Worm (Caenorhabditis elegans) whole organism, L3 larva: ENCODE data around the gene sel-1.
A peak's percentile ranks its signal among the peaks of the same experiment; 100 is the strongest.

Experiments
- ama-1 ChIP-seq: fragments of 150-350 bp; optimal IDR thresholded peaks from 2 replicates; lab custom pipeline; 2018
- ceh-82 ChIP-seq: fragments of 150-350 bp; optimal IDR thresholded peaks from 2 replicates; lab custom pipeline; 2014; ENCODE audit warnings: missing biosample characterization, missing genetic modification characterization
- fkh-10 ChIP-seq: sonication (generic microtip); optimal IDR thresholded peaks from 2 replicates; lab custom pipeline; 2017; ENCODE audit warnings: missing biosample characterization, missing genetic modification reagents, missing genetic modification characterization
- jun-1 ChIP-seq: fragments of 150-350 bp; optimal IDR thresholded peaks from 2 replicates; lab custom pipeline; 2014; ENCODE audit warnings: missing biosample characterization, missing genetic modification reagents, missing genetic modification characterization
- mdl-1 ChIP-seq: fragments of 150-350 bp; optimal IDR thresholded peaks from 2 replicates; lab custom pipeline; 2014; ENCODE audit warnings: missing biosample characterization, missing genetic modification characterization
- nhr-11 ChIP-seq: fragments of 150-350 bp; optimal IDR thresholded peaks from 2 replicates; lab custom pipeline; 2014; ENCODE audit warnings: missing biosample characterization, missing genetic modification characterization
- nhr-28 ChIP-seq: fragments of 150-350 bp; optimal IDR thresholded peaks from 2 replicates; lab custom pipeline; 2014; ENCODE audit warnings: missing biosample characterization, missing genetic modification characterization
- ztf-11 ChIP-seq: fragments of 150-350 bp; optimal IDR thresholded peaks from 2 replicates; lab custom pipeline; 2014; ENCODE audit warnings: missing biosample characterization, missing genetic modification characterization

DNA sequence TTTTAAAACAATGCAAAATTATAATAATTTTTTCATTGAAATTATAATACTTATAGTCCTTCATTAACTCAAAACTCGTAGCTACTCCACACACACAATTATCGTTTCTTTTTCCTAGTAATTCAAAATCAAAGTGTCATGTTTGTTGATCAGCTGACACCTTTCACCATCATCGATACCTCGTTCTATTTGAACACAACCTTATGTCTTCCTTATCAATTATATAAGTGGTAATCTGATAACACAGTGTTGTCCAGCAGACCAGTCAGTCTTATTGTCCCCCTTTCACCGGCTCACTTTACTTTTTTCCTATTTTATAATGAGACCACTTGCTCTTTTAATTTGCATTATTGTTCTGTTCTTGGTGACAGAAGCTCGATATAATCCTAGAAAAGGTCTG, 47.8 kb upstream of the sel-1 start, which contains the start of the genes T28H10.2 and lgmn-1:
- no peak for TF ChIP-seq ztf-11
- no peak for TF ChIP-seq ama-1
- no peak for TF ChIP-seq ceh-82 (tag; lab: Kevin White, UChicago)
- TF ChIP-seq mdl-1 (tag; lab: Kevin White, UChicago), result no peak
- no peak for TF ChIP-seq nhr-28 (tag; lab: Kevin White, UChicago)
- TF ChIP-seq jun-1, result peak; percentile 31
- TF ChIP-seq fkh-10 (GFP tag; lab: Kevin White, UChicago), result no peak
- no peak for TF ChIP-seq nhr-11 (tag; lab: Kevin White, UChicago)
